Worm (Caenorhabditis elegans): ENCODE data around the gene fln-2.
A peak's percentile ranks its signal among the peaks of the same experiment; 100 is the strongest.

ce11 chrX:9467573-9467972, 70.1 kb downstream of the fln-2 start:
- TF ChIP-seq pat-9 (tag; optimal IDR thresholded peaks at IDR 0.05) (peak; percentile 86), pqm-1 (tag; optimal IDR thresholded peaks at IDR 0.05) (peak; percentile 11)
